Worm (Caenorhabditis elegans): Measurements from ENCODE around the gene C13A2.5.

- TF ChIP-seq flt-1 (GFP tag; IDR thresholded peaks at IDR 0.05) (no peak), klf-2 (GFP tag; conservative IDR thresholded peaks at IDR 0.05) (no peak), ref-1 (GFP tag; conservative IDR thresholded peaks at IDR 0.05) (no peak), cog-1 (tag; optimal IDR thresholded peaks at IDR 0.05) (no peak), ztf-23 (GFP tag; IDR thresholded peaks at IDR 0.05) (no peak), ztf-29 (GFP tag; IDR thresholded peaks at IDR 0.05) (no peak), med-1 (GFP tag; optimal IDR thresholded peaks at IDR 0.05; ENCODE audit: insufficient read depth) (no peak), tab-1 (GFP tag; IDR thresholded peaks at IDR 0.05) (no peak), T22C8.4 (GFP tag; IDR thresholded peaks at IDR 0.05) (no peak)
Observed at ce11 chrV:7255095-7255494, 20.5 kb upstream of the C13A2.5 start, which contains the start of gene C05C8.8.
